Fruit fly (Drosophila melanogaster) whole organism, prepupa: ENCODE results near the gene CG12206.

Experiments used
- Blimp-1 ChIP-seq: fragments of 200-800 bp; sonication (Bioruptor generic); optimal IDR thresholded peaks from 3 replicates; lab custom pipeline; 2017; ENCODE audit warnings: missing biosample characterization, missing genetic modification characterization, mild to moderate bottlenecking, moderate library complexity, missing genetic modification reagents
- CG10669 ChIP-seq: fragments of 200-800 bp; sonication (Bioruptor generic); optimal IDR thresholded peaks from 3 replicates; lab custom pipeline; 2018; ENCODE audit warnings: missing biosample characterization, mild to moderate bottlenecking, missing genetic modification characterization, moderate library complexity
- CG11762 ChIP-seq: fragments of 200-800 bp; sonication (Bioruptor generic); optimal IDR thresholded peaks from 3 replicates; lab custom pipeline; 2016; ENCODE audit warnings: missing biosample characterization, missing genetic modification characterization; ENCODE audit not compliant: insufficient read depth
- CG1621 ChIP-seq: fragments of 200-800 bp; sonication (Bioruptor generic); optimal IDR thresholded peaks from 3 replicates; lab custom pipeline; 2018; ENCODE audit warnings: missing biosample characterization, mild to moderate bottlenecking, missing genetic modification characterization
- CG16779 ChIP-seq: fragments of 200-800 bp; sonication (Bioruptor generic); optimal IDR thresholded peaks from 3 replicates; lab custom pipeline; 2017; ENCODE audit warnings: missing biosample characterization, mild to moderate bottlenecking, missing genetic modification characterization
- CG3032 ChIP-seq: fragments of 200-800 bp; optimal IDR thresholded peaks from 2 replicates; lab custom pipeline; 2019; ENCODE audit warnings: missing biosample characterization, mild to moderate bottlenecking, missing genetic modification characterization, moderate library complexity
- CG32006 ChIP-seq: fragments of 200-800 bp; sonication (Bioruptor generic); optimal IDR thresholded peaks from 3 replicates; lab custom pipeline; 2017; ENCODE audit warnings: missing biosample characterization, mild to moderate bottlenecking, missing genetic modification characterization
- CG34406 ChIP-seq: fragments of 200-800 bp; sonication (Bioruptor generic); optimal IDR thresholded peaks from 3 replicates; lab custom pipeline; 2016; ENCODE audit warnings: missing biosample characterization, missing genetic modification characterization
- CG3919 ChIP-seq: fragments of 200-800 bp; sonication (Bioruptor generic); optimal IDR thresholded peaks from 3 replicates; lab custom pipeline; 2016; ENCODE audit warnings: missing biosample characterization, missing genetic modification characterization
- CG4318 ChIP-seq: fragments of 200-800 bp; sonication (Bioruptor generic); optimal IDR thresholded peaks from 3 replicates; lab custom pipeline; 2017; ENCODE audit warnings: missing biosample characterization, mild to moderate bottlenecking, missing genetic modification characterization
- CG6163 ChIP-seq: fragments of 200-800 bp; sonication (Bioruptor generic); IDR thresholded peaks from 3 replicates; pipeline ENCODE4 v1.3.6; 2022; ENCODE audit warnings: missing biosample characterization, missing genetic modification characterization
- CG6276 ChIP-seq: fragments of 200-800 bp; sonication (Bioruptor generic); optimal IDR thresholded peaks from 2 replicates; lab custom pipeline; 2017; ENCODE audit warnings: missing biosample characterization, mild to moderate bottlenecking, missing genetic modification characterization
- CG8119 ChIP-seq: fragments of 200-800 bp; sonication (Bioruptor generic); IDR thresholded peaks from 3 replicates; pipeline ENCODE4 v1.3.6; 2022; ENCODE audit warnings: missing biosample characterization, missing genetic modification characterization
- CG8319 ChIP-seq: fragments of 200-800 bp; sonication (Bioruptor generic); optimal IDR thresholded peaks from 3 replicates; lab custom pipeline; 2016; ENCODE audit warnings: missing biosample characterization, missing genetic modification characterization
- CG8632 ChIP-seq: fragments of 200-800 bp; sonication (Bioruptor generic); optimal IDR thresholded peaks from 3 replicates; lab custom pipeline; 2016; ENCODE audit warnings: missing biosample characterization, missing genetic modification characterization
- Eip93F ChIP-seq: fragments of 200-800 bp; sonication (Bioruptor generic); optimal IDR thresholded peaks from 2 replicates; lab custom pipeline; 2016; ENCODE audit warnings: missing biosample characterization, mild to moderate bottlenecking, missing genetic modification characterization
- Gug ChIP-seq: fragments of 200-800 bp; sonication (Bioruptor generic); IDR thresholded peaks from 2 replicates; pipeline ENCODE4 v1.3.6; 2022; ENCODE audit warnings: missing biosample characterization, missing genetic modification characterization
- Hr38 ChIP-seq: sonication (Bioruptor generic); optimal IDR thresholded peaks from 2 replicates; lab custom pipeline; 2016; ENCODE audit warnings: missing biosample characterization, missing genetic modification characterization
- Lpt ChIP-seq: fragments of 200-800 bp; sonication (Bioruptor generic); optimal IDR thresholded peaks from 3 replicates; lab custom pipeline; 2016; ENCODE audit warnings: missing biosample characterization, missing genetic modification characterization
- Met ChIP-seq: fragments of 200-800 bp; sonication (Bioruptor generic); optimal IDR thresholded peaks from 3 replicates; lab custom pipeline; 2016; ENCODE audit warnings: missing biosample characterization, missing genetic modification characterization
- OdsH ChIP-seq: fragments of 200-800 bp; sonication (Bioruptor generic); optimal IDR thresholded peaks from 3 replicates; lab custom pipeline; 2016; ENCODE audit warnings: missing biosample characterization, missing genetic modification characterization
- Smox ChIP-seq: fragments of 200-800 bp; sonication (Bioruptor generic); optimal IDR thresholded peaks from 3 replicates; lab custom pipeline; 2016; ENCODE audit warnings: missing biosample characterization, missing genetic modification characterization
- achi ChIP-seq: fragments of 200-800 bp; sonication (Bioruptor generic); optimal IDR thresholded peaks from 3 replicates; lab custom pipeline; 2016; ENCODE audit warnings: missing biosample characterization, missing genetic modification characterization
- cyc ChIP-seq: fragments of 200-800 bp; sonication (Bioruptor generic); optimal IDR thresholded peaks from 3 replicates; lab custom pipeline; 2016; ENCODE audit warnings: missing biosample characterization, missing genetic modification characterization
- dac ChIP-seq: fragments of 200-800 bp; sonication (Bioruptor generic); optimal IDR thresholded peaks from 2 replicates; lab custom pipeline; 2017; ENCODE audit warnings: missing biosample characterization, mild to moderate bottlenecking, missing genetic modification characterization
- dsx ChIP-seq: fragments of 200-800 bp; optimal IDR thresholded peaks from 3 replicates; lab custom pipeline; 2019; ENCODE audit warnings: missing biosample characterization, mild to moderate bottlenecking, missing genetic modification characterization, moderate library complexity; ENCODE audit not compliant: poor library complexity, severe bottlenecking
- eg ChIP-seq: fragments of 200-800 bp; sonication (Bioruptor generic); IDR thresholded peaks from 3 replicates; pipeline ENCODE4 v1.3.6; 2022; ENCODE audit warnings: missing biosample characterization, missing genetic modification characterization
- esn ChIP-seq: fragments of 200-800 bp; sonication (Bioruptor generic); optimal IDR thresholded peaks from 2 replicates; lab custom pipeline; 2016; ENCODE audit warnings: missing biosample characterization, mild to moderate bottlenecking, missing genetic modification characterization, moderate library complexity
- fkh ChIP-seq: fragments of 200-800 bp; sonication (Bioruptor generic); optimal IDR thresholded peaks from 3 replicates; lab custom pipeline; 2017; ENCODE audit warnings: missing biosample characterization, mild to moderate bottlenecking, missing genetic modification characterization, moderate library complexity
- pdm3 ChIP-seq: fragments of 200-800 bp; sonication (Bioruptor generic); optimal IDR thresholded peaks from 3 replicates; lab custom pipeline; 2016; ENCODE audit warnings: missing biosample characterization, missing genetic modification characterization
- spab ChIP-seq: fragments of 200-800 bp; sonication (Bioruptor generic); optimal IDR thresholded peaks from 2 replicates; lab custom pipeline; 2017; ENCODE audit warnings: missing biosample characterization, mild to moderate bottlenecking, missing genetic modification characterization, missing genetic modification reagents
- svp ChIP-seq: fragments of 200-800 bp; sonication (Bioruptor generic); peaks from one replicate; lab custom pipeline; 2016; ENCODE audit warnings: missing biosample characterization, missing genetic modification characterization
- topi ChIP-seq: fragments of 200-800 bp; sonication (Bioruptor generic); optimal IDR thresholded peaks from 3 replicates; lab custom pipeline; 2016; ENCODE audit warnings: missing biosample characterization, missing genetic modification characterization
- vri ChIP-seq: fragments of 200-800 bp; sonication (Bioruptor generic); optimal IDR thresholded peaks from 3 replicates; lab custom pipeline; 2016; ENCODE audit warnings: missing biosample characterization, mild to moderate bottlenecking, missing genetic modification characterization

Gene CG12206

DNA sequence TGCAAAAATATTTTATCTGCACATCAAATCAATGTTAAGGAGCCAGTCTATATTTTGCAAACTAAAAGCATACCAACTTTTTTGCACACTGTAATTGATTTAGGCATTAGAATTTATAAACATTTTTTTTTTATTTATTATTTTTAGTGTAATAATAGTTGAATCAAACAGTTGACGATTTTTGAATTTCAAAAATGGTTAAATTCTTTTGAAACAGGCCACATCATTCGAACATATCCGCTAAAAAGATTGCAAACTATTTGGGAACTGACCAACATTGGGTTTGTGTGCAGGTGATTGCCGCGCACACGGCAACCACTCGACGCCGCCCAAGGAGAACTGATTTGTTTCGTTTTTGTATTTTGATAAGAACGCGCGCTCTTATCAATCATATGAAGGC lies 29.5 kb downstream of the CG12206 start:
- TF ChIP-seq Eip93F (no peak), topi (GFP tag; lab: Kevin White, UChicago) (peak; percentile 15), cyc (peak; percentile 17), CG8632 (GFP tag; lab: Kevin White, UChicago) (no peak), vri (GFP tag; lab: Kevin White, UChicago) (no peak), Smox (GFP tag; lab: Kevin White, UChicago) (peak; percentile 1), svp (GFP tag; lab: Kevin White, UChicago) (peak; percentile 54), spab (GFP tag; lab: Kevin White, UChicago) (no peak), CG1621 (tag; lab: Kevin White, UChicago) (no peak), CG34406 (GFP tag; lab: Kevin White, UChicago) (no peak), CG6163 (no peak), CG16779 (tag; lab: Kevin White, UChicago) (no peak), Met (GFP tag; lab: Kevin White, UChicago) (peak; percentile 16), fkh (no peak), Blimp-1 (peak; percentile 15), OdsH (no peak)

DNA sequence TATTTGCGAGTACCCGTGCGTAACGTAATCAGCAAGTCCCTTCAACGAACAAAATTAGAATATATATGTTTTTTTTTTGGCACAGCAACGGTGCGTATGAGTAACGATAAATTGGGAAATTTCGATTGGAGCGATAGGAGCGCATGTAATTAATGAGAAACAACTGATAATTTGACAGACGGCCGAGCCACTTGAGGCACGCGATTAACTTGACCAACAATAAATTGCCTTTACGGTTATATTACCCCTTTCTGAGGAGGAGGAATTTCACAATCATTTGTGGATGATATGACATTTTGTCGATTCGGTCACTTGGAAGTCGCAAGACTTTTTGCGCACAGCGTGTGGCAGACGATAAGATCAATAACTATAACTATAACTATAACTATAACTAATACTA lies 30.4 kb downstream of the CG12206 start:
- no peak for TF ChIP-seq Hr38 (GFP tag; lab: Kevin White, UChicago)
- TF ChIP-seq CG6163, result 0 out of 3 replicates have a peak, but pooled peaks have one; percentile 12

DNA sequence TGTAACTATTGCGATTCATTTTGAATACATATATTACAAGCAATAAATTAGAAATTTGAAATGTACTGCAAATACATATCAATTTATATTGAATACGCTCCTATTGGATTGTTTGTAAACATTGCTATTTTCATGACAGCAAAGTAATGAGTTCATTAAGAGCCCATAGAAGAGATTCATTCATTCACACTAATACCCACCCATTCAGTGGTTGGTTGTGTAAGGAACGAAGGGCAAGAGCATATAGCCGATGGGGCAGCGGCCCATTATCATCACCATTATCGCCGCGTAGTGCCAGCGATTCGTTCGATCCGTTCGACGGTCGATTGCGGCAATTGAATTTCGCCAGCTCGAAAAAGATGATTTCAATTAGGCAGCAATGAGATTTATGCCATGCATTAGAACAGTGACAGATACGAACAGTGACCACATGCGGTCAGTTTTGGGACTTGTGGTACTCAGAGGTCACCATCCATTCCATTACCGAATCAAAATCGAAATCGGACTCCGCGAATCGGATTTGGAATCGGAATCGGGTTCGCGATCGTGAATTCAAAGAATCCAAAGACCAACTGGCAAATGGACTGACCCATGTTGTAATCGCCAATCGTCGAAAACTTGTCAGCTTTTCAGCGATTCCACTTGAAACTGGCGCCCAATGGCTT lies 31.6 kb downstream of the CG12206 start:
- TF ChIP-seq CG16779 (tag; lab: Kevin White, UChicago), result no peak
- no peak for TF ChIP-seq CG3032 (tag; lab: Kevin White, UChicago)
- no peak for TF ChIP-seq CG3919 (GFP tag; lab: Kevin White, UChicago)
- TF ChIP-seq Blimp-1, result no peak
- no peak for TF ChIP-seq dac (GFP tag; lab: Kevin White, UChicago)
- no peak for TF ChIP-seq esn (GFP tag; lab: Kevin White, UChicago)
- no peak for TF ChIP-seq eg (GFP tag; lab: Robert Waterston, UW)
- TF ChIP-seq CG11762 (GFP tag; lab: Kevin White, UChicago), result no peak
- TF ChIP-seq CG32006 (GFP tag; lab: Kevin White, UChicago), result no peak
- no peak for TF ChIP-seq Lpt (GFP tag; lab: Kevin White, UChicago)
- TF ChIP-seq CG6276 (GFP tag; lab: Kevin White, UChicago), result no peak
- TF ChIP-seq Hr38 (GFP tag; lab: Kevin White, UChicago), result no peak
- no peak for TF ChIP-seq CG10669 (GFP tag; lab: Kevin White, UChicago)
- TF ChIP-seq Gug, result no peak
- TF ChIP-seq CG4318 (GFP tag; lab: Kevin White, UChicago), result no peak
- TF ChIP-seq CG8319 (GFP tag; lab: Kevin White, UChicago), result no peak
- TF ChIP-seq fkh, result no peak
- TF ChIP-seq CG8632 (GFP tag; lab: Kevin White, UChicago), result no peak
- TF ChIP-seq cyc, result no peak
- TF ChIP-seq, all 60 proteins: peak for 0

DNA sequence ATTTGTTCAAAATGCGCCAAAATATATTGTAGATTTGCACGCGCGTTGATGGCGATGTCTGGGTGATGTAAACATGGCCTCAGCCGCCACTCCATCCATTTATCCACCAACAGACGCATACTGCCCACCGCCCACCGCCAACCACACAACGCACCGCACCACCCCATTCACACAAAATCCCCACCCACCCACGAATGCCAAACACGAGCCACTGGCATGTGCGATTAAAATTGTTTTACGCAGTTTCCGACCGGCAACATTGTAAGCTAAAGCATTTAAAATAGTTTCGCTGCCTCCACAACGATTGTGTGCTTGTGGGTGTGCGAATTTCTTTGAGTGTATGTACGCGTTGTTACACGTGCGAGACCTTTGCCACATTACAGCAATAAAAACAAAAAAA lies 33.8 kb downstream of the CG12206 start:
- no peak for TF ChIP-seq Lpt (GFP tag; lab: Kevin White, UChicago)
- 0 out of 3 replicates have a peak, but pooled peaks have one; percentile 32 for TF ChIP-seq eg (GFP tag; lab: Robert Waterston, UW)
- peak; percentile 76 for TF ChIP-seq dsx (GFP tag; lab: Kevin White, UChicago)
- TF ChIP-seq CG6276 (GFP tag; lab: Kevin White, UChicago), result peak; percentile 27
- peak; percentile 29; the same call in 1 of the 3 replicates for TF ChIP-seq CG8119 (GFP tag; lab: Robert Waterston, UW)
- no peak for TF ChIP-seq achi (GFP tag; lab: Kevin White, UChicago)
- no peak for TF ChIP-seq pdm3
- TF ChIP-seq svp (GFP tag; lab: Kevin White, UChicago), result no peak
